Worm (Caenorhabditis elegans) whole organism, L4 larva: ENCODE results near the gene C16A11.10.
A peak's percentile ranks its signal among the peaks of the same experiment; 100 is the strongest.

Experiments
- D1046.2 ChIP-seq: fragments of 200-800 bp; sonication (Bioruptor generic); IDR thresholded peaks from 2 replicates; pipeline ENCODE4 v1.3.6; 2022; ENCODE audit warnings: missing genetic modification characterization, missing compliant biosample characterization
- F26F4.8 ChIP-seq: fragments of 200-800 bp; sonication (Bioruptor generic); conservative IDR thresholded peaks from 2 replicates; pipeline ENCODE4 v1.3.6; 2022; ENCODE audit warnings: missing genetic modification characterization, missing compliant biosample characterization
- F44E2.7 ChIP-seq: fragments of 200-800 bp; sonication (Bioruptor generic); IDR thresholded peaks from 2 replicates; pipeline ENCODE4 v2.1.2; 2022; ENCODE audit warnings: missing genetic modification characterization, missing compliant biosample characterization
- F49E8.2 ChIP-seq: sonication (generic microtip); optimal IDR thresholded peaks from 2 replicates; lab custom pipeline; 2016; ENCODE audit warnings: missing compliant biosample characterization, mild to moderate bottlenecking, missing genetic modification characterization, borderline replicate concordance
- R02D3.7 ChIP-seq: fragments of 150-350 bp; sonication (generic microtip); optimal IDR thresholded peaks from 3 replicates; lab custom pipeline; 2014; ENCODE audit warnings: missing biosample characterization, missing genetic modification characterization
- T20F7.1 ChIP-seq: fragments of 200-800 bp; sonication (Bioruptor generic); optimal IDR thresholded peaks from 2 replicates; lab custom pipeline; 2018; ENCODE audit warnings: mild to moderate bottlenecking, missing genetic modification characterization, missing compliant biosample characterization
- Y105C5A.15 ChIP-seq: fragments of 200-800 bp; sonication (Bioruptor generic); IDR thresholded peaks from 2 replicates; pipeline ENCODE4 v1.3.6; 2022; ENCODE audit warnings: missing genetic modification characterization, missing compliant biosample characterization
- Y5F2A.4 ChIP-seq: fragments of 200-800 bp; sonication (Bioruptor generic); optimal IDR thresholded peaks from 2 replicates; lab custom pipeline; 2018; ENCODE audit warnings: mild to moderate bottlenecking, missing genetic modification characterization, missing compliant biosample characterization
- Y75B8A.6 ChIP-seq: fragments of 200-800 bp; sonication (Bioruptor generic); IDR thresholded peaks from 2 replicates; pipeline ENCODE4 v1.3.6; 2022; ENCODE audit warnings: missing genetic modification reagents, missing genetic modification characterization, missing compliant biosample characterization
- aha-1 ChIP-seq: fragments of 150-350 bp; peaks from one replicate; lab custom pipeline; 2014; ENCODE audit warnings: missing biosample characterization, missing genetic modification characterization
- aly-2 ChIP-seq: sonication (generic microtip); optimal IDR thresholded peaks from 2 replicates; lab custom pipeline; 2018; ENCODE audit warnings: missing biosample characterization, missing genetic modification characterization
- ceh-32 ChIP-seq: sonication (generic microtip); optimal IDR thresholded peaks from 2 replicates; lab custom pipeline; 2016; ENCODE audit warnings: mild to moderate bottlenecking, missing genetic modification characterization, missing compliant biosample characterization; ENCODE audit not compliant: poor library complexity
- ceh-62 ChIP-seq: sonication (generic microtip); optimal IDR thresholded peaks from 2 replicates; lab custom pipeline; 2017; ENCODE audit warnings: missing biosample characterization, missing genetic modification characterization
- ces-1 ChIP-seq: fragments of 150-350 bp; sonication (generic microtip); optimal IDR thresholded peaks from 4 replicates; lab custom pipeline; 2014; ENCODE audit warnings: missing biosample characterization, missing genetic modification reagents, missing genetic modification characterization
- cey-2 ChIP-seq: sonication (generic microtip); optimal IDR thresholded peaks from 3 replicates; lab custom pipeline; 2017; ENCODE audit warnings: missing genetic modification characterization, mild to moderate bottlenecking, missing compliant biosample characterization, antibody characterized with exemption, borderline replicate concordance; ENCODE audit not compliant: insufficient read depth
- daf-12 ChIP-seq: fragments of 150-350 bp; optimal IDR thresholded peaks from 2 replicates; lab custom pipeline; 2014; ENCODE audit warnings: missing biosample characterization, missing genetic modification reagents, missing genetic modification characterization
- hmg-1.1 ChIP-seq: fragments of 200-800 bp; sonication (Bioruptor generic); IDR thresholded peaks from 2 replicates; pipeline ENCODE4 v1.3.6; 2022; ENCODE audit warnings: missing genetic modification reagents, missing genetic modification characterization, missing compliant biosample characterization
- jun-1 ChIP-seq: fragments of 150-350 bp; optimal IDR thresholded peaks from 2 replicates; lab custom pipeline; 2014; ENCODE audit warnings: missing biosample characterization, missing genetic modification reagents, missing genetic modification characterization
- lin-13 ChIP-seq: fragments of 150-350 bp; optimal IDR thresholded peaks from 2 replicates; lab custom pipeline; 2014; ENCODE audit warnings: missing biosample characterization, missing genetic modification reagents, missing genetic modification characterization
- lsy-2 ChIP-seq, 2 experiments: fragments of 150-350 bp in 1 of 2; sonication (generic microtip) in 1 of 2; optimal IDR thresholded peaks; 2 replicates each; lab custom pipeline; 2014 to 2017; ENCODE audit warnings: missing biosample characterization in 2 of 2, missing genetic modification characterization in 2 of 2
- mdl-1 ChIP-seq, 2 experiments: fragments of 150-350 bp in 1 of 2; sonication (generic microtip) in 1 of 2; optimal IDR thresholded peaks; 2 replicates each; lab custom pipeline; 2014 to 2017; ENCODE audit warnings: missing biosample characterization in 2 of 2, missing genetic modification characterization in 2 of 2
- mdt-29 ChIP-seq: fragments of 200-800 bp; sonication (Bioruptor generic); IDR thresholded peaks from 2 replicates; pipeline ENCODE4 v1.3.6; 2022; ENCODE audit warnings: missing genetic modification reagents, missing genetic modification characterization, missing compliant biosample characterization
- mes-2 ChIP-seq: sonication (generic microtip); optimal IDR thresholded peaks from 2 replicates; lab custom pipeline; 2016; ENCODE audit warnings: missing genotype, mild to moderate bottlenecking, missing genetic modification characterization, missing compliant biosample characterization; ENCODE audit not compliant: poor library complexity, severe bottlenecking
- nhr-10 ChIP-seq: fragments of 150-350 bp; optimal IDR thresholded peaks from 2 replicates; lab custom pipeline; 2014; ENCODE audit warnings: missing biosample characterization, missing genetic modification characterization
- nhr-11 ChIP-seq: fragments of 150-350 bp; optimal IDR thresholded peaks from 2 replicates; lab custom pipeline; 2014; ENCODE audit warnings: missing biosample characterization, missing genetic modification characterization
- nhr-237 ChIP-seq: sonication (generic microtip); optimal IDR thresholded peaks from 2 replicates; lab custom pipeline; 2017; ENCODE audit warnings: missing biosample characterization, missing genetic modification characterization
- nhr-25 ChIP-seq: sonication (generic microtip); optimal IDR thresholded peaks from 2 replicates; lab custom pipeline; 2017; ENCODE audit warnings: missing genetic modification characterization, mild to moderate bottlenecking, missing compliant biosample characterization, antibody characterized with exemption, moderate library complexity, borderline replicate concordance; ENCODE audit not compliant: insufficient read depth
- nhr-41 ChIP-seq: fragments of 200-800 bp; sonication (Bioruptor generic); IDR thresholded peaks from 2 replicates; pipeline ENCODE4 v1.3.6; 2022; ENCODE audit warnings: missing genetic modification reagents, missing genetic modification characterization, missing compliant biosample characterization
- nhr-48 ChIP-seq: sonication (generic microtip); optimal IDR thresholded peaks from 2 replicates; lab custom pipeline; 2016; ENCODE audit warnings: mild to moderate bottlenecking, missing genetic modification characterization, missing compliant biosample characterization
- nhr-76 ChIP-seq: fragments of 150-350 bp; optimal IDR thresholded peaks from 2 replicates; lab custom pipeline; 2014; ENCODE audit warnings: missing biosample characterization, missing genetic modification characterization
- pha-4 ChIP-seq, 2 experiments: fragments of 150-350 bp in 1 of 2; fragments of 200-800 bp in 1 of 2; sonication (Bioruptor generic) in 1 of 2; IDR thresholded peaks in 1 of 2; optimal IDR thresholded peaks in 1 of 2; 2 replicates each; pipeline versions ENCODE4 v1.3.6 to Lab custom; 2014 to 2022; ENCODE audit warnings: missing genetic modification characterization in 2 of 2, missing genetic modification reagents in 2 of 2, missing biosample characterization in 1 of 2, missing compliant biosample characterization in 1 of 2
- sdz-12 ChIP-seq: fragments of 200-800 bp; sonication (Bioruptor generic); optimal IDR thresholded peaks from 2 replicates; lab custom pipeline; 2018; ENCODE audit warnings: mild to moderate bottlenecking, missing genetic modification characterization, missing compliant biosample characterization
- set-16 ChIP-seq: fragments of 200-800 bp; sonication (Bioruptor generic); IDR thresholded peaks from 2 replicates; pipeline ENCODE4 v1.3.6; 2022; ENCODE audit warnings: missing genetic modification reagents, missing genetic modification characterization, missing compliant biosample characterization
- snpc-4 ChIP-seq: fragments of 150-350 bp; optimal IDR thresholded peaks from 2 replicates; lab custom pipeline; 2014; ENCODE audit warnings: missing biosample characterization, missing genetic modification characterization
- spr-3 ChIP-seq: fragments of 200-800 bp; sonication (Bioruptor generic); optimal IDR thresholded peaks from 2 replicates; lab custom pipeline; 2018; ENCODE audit warnings: mild to moderate bottlenecking, missing genetic modification characterization, missing compliant biosample characterization
- tag-97 ChIP-seq: fragments of 200-800 bp; sonication (Bioruptor generic); IDR thresholded peaks from 2 replicates; pipeline ENCODE4 v1.3.6; 2022; ENCODE audit warnings: missing genetic modification characterization, missing compliant biosample characterization
- unc-130 ChIP-seq: sonication (generic microtip); optimal IDR thresholded peaks from 2 replicates; lab custom pipeline; 2016; ENCODE audit warnings: missing genetic modification reagents, missing genetic modification characterization, missing compliant biosample characterization
- unc-39 ChIP-seq: sonication (generic microtip); optimal IDR thresholded peaks from 2 replicates; lab custom pipeline; 2017; ENCODE audit warnings: missing biosample characterization, missing genetic modification characterization
- unc-62 ChIP-seq, 3 experiments: fragments of 150-350 bp in 1 of 3; sonication (generic microtip); optimal IDR thresholded peaks in 2 of 3; peaks in 1 of 3; 1 replicate in 1 of 3; 2 replicates in 2 of 3; lab custom pipeline; 2014 to 2017; ENCODE audit warnings: missing biosample characterization in 3 of 3, missing genetic modification characterization in 3 of 3, missing genetic modification reagents in 3 of 3, missing genotype in 1 of 3
- zag-1 ChIP-seq: fragments of 150-350 bp; optimal IDR thresholded peaks from 2 replicates; lab custom pipeline; 2014; ENCODE audit warnings: missing biosample characterization, missing genetic modification characterization
- zfp-3 ChIP-seq: fragments of 200-800 bp; sonication (Bioruptor generic); conservative IDR thresholded peaks from 2 replicates; pipeline ENCODE4 v1.3.6; 2022; ENCODE audit warnings: missing genetic modification reagents, missing genetic modification characterization, missing compliant biosample characterization

Gene C16A11.10

DNA sequence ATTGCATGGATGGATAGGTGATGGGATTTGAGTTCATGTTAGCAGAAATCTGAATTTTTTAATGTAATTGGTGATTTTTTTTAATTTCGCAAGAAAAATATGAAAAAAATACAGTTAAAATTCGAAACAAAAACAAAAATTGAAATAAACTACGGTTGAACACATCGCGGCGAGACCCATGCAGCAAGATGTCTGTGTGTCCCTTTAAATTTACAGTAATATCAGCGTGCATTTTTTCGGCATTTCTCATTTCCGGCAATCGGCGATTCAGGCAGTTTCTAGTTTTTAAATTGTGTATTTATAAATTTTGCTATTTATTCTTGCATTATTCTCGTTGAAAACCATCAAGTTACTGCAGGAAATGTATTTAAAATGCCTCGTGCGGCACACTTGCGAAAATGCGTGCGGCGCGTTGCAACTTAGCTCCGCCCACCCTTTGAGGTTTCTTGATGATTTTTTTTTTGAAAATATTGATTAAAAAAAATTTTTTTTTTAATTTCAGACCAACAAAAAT lies 6.6 kb downstream of the C16A11.10 start, which contains the start of the genes fbxc-44 and C16A11.2 (continued):
- TF ChIP-seq nhr-41 (GFP tag; lab: Robert Waterston, UW) (no peak), zfp-3 (GFP tag; lab: Robert Waterston, UW) (no peak), nhr-76 (no peak), lsy-2 (tag; optimal IDR thresholded peaks at IDR 0.05; lab: Kevin White, UChicago) (peak in 1 of 2 experiments; percentile 62), F49E8.2 (tag; lab: Kevin White, UChicago) (no peak), ceh-32 (no peak), nhr-48 (no peak), Y105C5A.15 (GFP tag; lab: Robert Waterston, UW) (no peak), jun-1 (tag; lab: Kevin White, UChicago) (no peak), sdz-12 (GFP tag; lab: Kevin White, UChicago) (no peak), mdt-29 (no peak), spr-3 (no peak), F44E2.7 (GFP tag; lab: Robert Waterston, UW) (no peak), mdl-1 (tag; optimal IDR thresholded peaks at IDR 0.05; lab: Kevin White, UChicago) (no peak), nhr-11 (tag; lab: Kevin White, UChicago) (no peak), ces-1 (GFP tag; lab: Kevin White, UChicago) (no peak), D1046.2 (GFP tag; lab: Robert Waterston, UW) (no peak), R02D3.7 (tag; lab: Kevin White, UChicago) (no peak), unc-130 (GFP tag; lab: Kevin White, UChicago) (peak; percentile 72), Y75B8A.6 (GFP tag; lab: Robert Waterston, UW) (no peak), cey-2 (tag; lab: Kevin White, UChicago) (no peak), nhr-25 (tag; lab: Kevin White, UChicago) (no peak), lin-13 (GFP tag; lab: Kevin White, UChicago) (no peak), mes-2 (tag; lab: Kevin White, UChicago) (peak; percentile 90), ceh-62 (no peak), F26F4.8 (GFP tag; lab: Robert Waterston, UW) (no peak), zag-1 (tag; lab: Kevin White, UChicago) (no peak), aha-1 (peak; percentile 70), hmg-1.1 (GFP tag; lab: Robert Waterston, UW) (peak; percentile 59), T20F7.1 (no peak), snpc-4 (no peak)

DNA sequence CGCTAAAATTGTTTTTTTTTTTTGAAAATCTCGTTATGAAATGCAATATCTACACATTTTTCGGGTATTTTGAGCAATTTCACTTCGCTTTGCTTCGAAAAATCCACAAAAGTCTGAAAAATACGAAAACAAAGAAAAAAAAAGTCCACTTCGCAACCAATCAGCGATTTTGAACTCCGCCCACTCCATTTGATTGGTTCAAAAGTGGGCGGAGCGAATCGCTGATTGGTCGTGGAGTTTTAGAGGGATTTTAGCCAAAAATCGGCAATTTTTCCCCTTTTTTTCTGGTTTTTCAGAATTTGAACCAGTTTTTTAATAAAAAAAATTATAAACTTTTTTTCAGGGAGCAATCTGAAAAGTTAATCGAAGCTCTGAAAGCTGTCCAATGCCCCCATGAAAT lies 7.8 kb downstream of the C16A11.10 start:
- TF ChIP-seq set-16 (GFP tag; lab: Robert Waterston, UW): no peak
- TF ChIP-seq nhr-25 (tag; lab: Kevin White, UChicago): no peak
- TF ChIP-seq unc-39: no peak
- TF ChIP-seq lin-13 (GFP tag; lab: Kevin White, UChicago): no peak
- TF ChIP-seq Y5F2A.4 (GFP tag; lab: Kevin White, UChicago): no peak
- no peak for TF ChIP-seq aly-2 (tag; lab: Kevin White, UChicago)
- TF ChIP-seq unc-62 (GFP tag; optimal IDR thresholded peaks at IDR 0.05 in 1 of 2; lab: Kevin White, UChicago): no peak
- TF ChIP-seq unc-62 (tag; optimal IDR thresholded peaks at IDR 0.05; lab: Kevin White, UChicago): no peak
- TF ChIP-seq nhr-237 (tag; lab: Kevin White, UChicago): no peak
- TF ChIP-seq tag-97 (GFP tag; lab: Robert Waterston, UW): no peak
- no peak for TF ChIP-seq mdt-29
- no peak for TF ChIP-seq nhr-10
- no peak for TF ChIP-seq daf-12 (tag; lab: Kevin White, UChicago)
- no peak for TF ChIP-seq pha-4 (GFP tag; IDR thresholded peaks at IDR 0.05; lab: Robert Waterston, UW)
- no peak for TF ChIP-seq pha-4 (tag; optimal IDR thresholded peaks at IDR 0.05; lab: Kevin White, UChicago)
